Worm (Caenorhabditis elegans): ENCODE measurements around the gene Y39E4B.6.

ce11 chrIII:13039739-13040138 is 30.8 kb upstream of the Y39E4B.6 start, which contains the start of gene F54F12.2:
- TF ChIP-seq nhr-11 (tag; optimal IDR thresholded peaks at IDR 0.05): no peak
- TF ChIP-seq unc-62 (GFP tag; optimal IDR thresholded peaks at IDR 0.05): no peak
- TF ChIP-seq sma-3 (GFP tag; optimal IDR thresholded peaks at IDR 0.05): no peak
- no peak for TF ChIP-seq elt-1 (tag; optimal IDR thresholded peaks at IDR 0.05)
- TF ChIP-seq snpc-4 (tag; optimal IDR thresholded peaks at IDR 0.05): no peak
- no peak for TF ChIP-seq R02D3.7 (tag; optimal IDR thresholded peaks at IDR 0.05)
- no peak for TF ChIP-seq mdl-1 (tag; optimal IDR thresholded peaks at IDR 0.05)
- no peak for TF ChIP-seq lin-39 (tag; optimal IDR thresholded peaks at IDR 0.05)
- TF ChIP-seq ceh-82 (tag; optimal IDR thresholded peaks at IDR 0.05): no peak
- no peak for TF ChIP-seq ZK546.5 (tag; optimal IDR thresholded peaks at IDR 0.05)
- no peak for TF ChIP-seq skn-1 (tag; optimal IDR thresholded peaks at IDR 0.05)
- no peak for TF ChIP-seq ztf-11 (tag; optimal IDR thresholded peaks at IDR 0.05)
- TF ChIP-seq gmeb-1 (tag; optimal IDR thresholded peaks at IDR 0.05): no peak
- TF ChIP-seq lsy-2 (tag; optimal IDR thresholded peaks at IDR 0.05): no peak

All from whole organism, L2 larva.